Worm (Caenorhabditis elegans) whole organism, young adult: ENCODE measurements around the gene T26H5.8.

Experiments used
- B0019.2 ChIP-seq: fragments of 200-800 bp; sonication (Bioruptor generic); conservative IDR thresholded peaks from 2 replicates; pipeline ENCODE4 v1.3.6; 2022; ENCODE audit warnings: missing genetic modification reagents, missing genetic modification characterization, missing compliant biosample characterization
- D2030.7 ChIP-seq: fragments of 200-800 bp; sonication (Bioruptor generic); IDR thresholded peaks from 2 replicates; pipeline ENCODE4 v1.3.6; 2022; ENCODE audit warnings: missing genetic modification reagents, missing genetic modification characterization, missing compliant biosample characterization
- F37B4.10 ChIP-seq: fragments of 200-800 bp; sonication (Bioruptor generic); IDR thresholded peaks from 2 replicates; pipeline ENCODE4 v1.3.6; 2022; ENCODE audit warnings: missing genetic modification characterization, missing compliant biosample characterization
- F49E8.2 ChIP-seq: sonication (generic microtip); optimal IDR thresholded peaks from 3 replicates; lab custom pipeline; 2017; ENCODE audit warnings: missing genetic modification characterization, mild to moderate bottlenecking, missing compliant biosample characterization, antibody characterized with exemption, moderate library complexity; ENCODE audit not compliant: insufficient read depth
- F57C9.4 ChIP-seq: sonication (generic microtip); optimal IDR thresholded peaks from 2 replicates; lab custom pipeline; 2017; ENCODE audit warnings: mild to moderate bottlenecking, missing genetic modification characterization, missing compliant biosample characterization
- T26A5.8 ChIP-seq: sonication (generic microtip); optimal IDR thresholded peaks from 2 replicates; lab custom pipeline; 2016; ENCODE audit warnings: missing genetic modification characterization, missing compliant biosample characterization
- Y53G8AR.9 ChIP-seq: fragments of 200-800 bp; sonication (Bioruptor generic); conservative IDR thresholded peaks from 2 replicates; pipeline ENCODE4 v1.3.6; 2022; ENCODE audit warnings: missing genetic modification reagents, missing genetic modification characterization, missing compliant biosample characterization
- Y56A3A.18 ChIP-seq: fragments of 200-800 bp; sonication (Bioruptor generic); IDR thresholded peaks from 2 replicates; pipeline ENCODE4 v1.3.6; 2022; ENCODE audit warnings: missing genetic modification reagents, missing genetic modification characterization, missing compliant biosample characterization
- ZK185.1 ChIP-seq: sonication (generic microtip); optimal IDR thresholded peaks from 2 replicates; lab custom pipeline; 2016; ENCODE audit warnings: mild to moderate bottlenecking, missing genetic modification characterization, missing compliant biosample characterization; ENCODE audit not compliant: poor library complexity, severe bottlenecking
- aptf-2 ChIP-seq: fragments of 200-800 bp; sonication (Bioruptor generic); conservative IDR thresholded peaks from 2 replicates; pipeline ENCODE4 v1.3.6; 2022; ENCODE audit warnings: missing genetic modification reagents, missing genetic modification characterization, missing compliant biosample characterization
- atf-7 ChIP-seq: sonication (generic microtip); optimal IDR thresholded peaks from 2 replicates; lab custom pipeline; 2017; ENCODE audit warnings: mild to moderate bottlenecking, missing genetic modification characterization, missing compliant biosample characterization
- attf-3 ChIP-seq: fragments of 200-800 bp; sonication (Bioruptor generic); conservative IDR thresholded peaks from 2 replicates; pipeline ENCODE4 v1.3.6; 2022; ENCODE audit warnings: missing genetic modification reagents, missing genetic modification characterization, missing compliant biosample characterization
- bed-2 ChIP-seq: fragments of 200-800 bp; sonication (Bioruptor generic); IDR thresholded peaks from 2 replicates; pipeline ENCODE4 v1.3.6; 2022; ENCODE audit warnings: missing genetic modification reagents, missing genetic modification characterization, missing compliant biosample characterization
- ccch-3 ChIP-seq: fragments of 200-800 bp; sonication (Bioruptor generic); optimal IDR thresholded peaks from 2 replicates; lab custom pipeline; 2018; ENCODE audit warnings: mild to moderate bottlenecking, missing genetic modification characterization, missing compliant biosample characterization
- ceh-100 ChIP-seq: fragments of 200-800 bp; sonication (Bioruptor generic); IDR thresholded peaks from 2 replicates; pipeline ENCODE4 v1.3.6; 2022; ENCODE audit warnings: missing genetic modification reagents, missing genetic modification characterization, missing compliant biosample characterization
- ceh-27 ChIP-seq: fragments of 200-800 bp; sonication (Bioruptor generic); optimal IDR thresholded peaks from 2 replicates; lab custom pipeline; 2018; ENCODE audit warnings: mild to moderate bottlenecking, missing genetic modification characterization, moderate library complexity, missing compliant biosample characterization
- ceh-40 ChIP-seq: fragments of 200-800 bp; sonication (Bioruptor generic); IDR thresholded peaks from 2 replicates; pipeline ENCODE4 v1.3.6; 2022; ENCODE audit warnings: missing genetic modification characterization, missing compliant biosample characterization
- ceh-79 ChIP-seq: sonication (generic microtip); optimal IDR thresholded peaks from 2 replicates; lab custom pipeline; 2017; ENCODE audit warnings: mild to moderate bottlenecking, missing genetic modification characterization, missing compliant biosample characterization
- efl-1 ChIP-seq: fragments of 150-350 bp; optimal IDR thresholded peaks from 2 replicates; lab custom pipeline; 2014; ENCODE audit warnings: missing biosample characterization, missing genetic modification reagents, missing genetic modification characterization
- egl-18 ChIP-seq: fragments of 200-800 bp; sonication (Bioruptor generic); IDR thresholded peaks from 2 replicates; pipeline ENCODE4 v1.3.6; 2022; ENCODE audit warnings: missing genetic modification reagents, missing genetic modification characterization, missing compliant biosample characterization
- hlh-12 ChIP-seq: sonication (generic microtip); optimal IDR thresholded peaks from 2 replicates; lab custom pipeline; 2016; ENCODE audit warnings: missing genetic modification characterization, missing compliant biosample characterization
- hlh-26 ChIP-seq: fragments of 200-800 bp; sonication (Bioruptor generic); conservative IDR thresholded peaks from 2 replicates; pipeline ENCODE4 v1.3.6; 2022; ENCODE audit warnings: missing genetic modification reagents, missing genetic modification characterization, missing compliant biosample characterization
- hmg-1.2 ChIP-seq: fragments of 200-800 bp; sonication (Bioruptor generic); IDR thresholded peaks from 2 replicates; pipeline ENCODE4 v1.3.6; 2022; ENCODE audit warnings: missing genetic modification reagents, missing genetic modification characterization, missing compliant biosample characterization
- lag-1 ChIP-seq: fragments of 200-800 bp; sonication (Bioruptor generic); IDR thresholded peaks from 2 replicates; pipeline ENCODE4 v1.3.6; 2022; ENCODE audit warnings: missing genetic modification reagents, missing genetic modification characterization, missing compliant biosample characterization
- lin-26 ChIP-seq: fragments of 200-800 bp; sonication (Bioruptor generic); IDR thresholded peaks from 2 replicates; pipeline ENCODE4 v1.3.6; 2022; ENCODE audit warnings: missing genetic modification reagents, missing genetic modification characterization, missing compliant biosample characterization
- lin-35 ChIP-seq, 3 experiments: fragments of 150-350 bp in 2 of 3; sonication (generic microtip) in 1 of 3; optimal IDR thresholded peaks; 2 replicates each; lab custom pipeline; 2014 to 2018; ENCODE audit warnings: missing biosample characterization in 3 of 3, missing genetic modification characterization in 3 of 3, missing genetic modification reagents in 3 of 3
- lin-54 ChIP-seq: fragments of 200-800 bp; sonication (Bioruptor generic); optimal IDR thresholded peaks from 2 replicates; lab custom pipeline; 2018; ENCODE audit warnings: mild to moderate bottlenecking, missing genetic modification characterization, missing compliant biosample characterization
- lir-1 ChIP-seq: fragments of 200-800 bp; sonication (Bioruptor generic); conservative IDR thresholded peaks from 2 replicates; pipeline ENCODE4 v1.3.6; 2022; ENCODE audit warnings: missing genetic modification reagents, missing genetic modification characterization, missing compliant biosample characterization
- mcd-1 ChIP-seq: fragments of 200-800 bp; sonication (Bioruptor generic); IDR thresholded peaks from 2 replicates; pipeline ENCODE4 v1.3.6; 2022; ENCODE audit warnings: missing genetic modification reagents, missing genetic modification characterization, missing compliant biosample characterization
- mel-28 ChIP-seq: sonication (generic microtip); optimal IDR thresholded peaks from 2 replicates; lab custom pipeline; 2016; ENCODE audit warnings: borderline replicate concordance, mild to moderate bottlenecking, missing genetic modification characterization, missing compliant biosample characterization
- nfya-2 ChIP-seq: fragments of 200-800 bp; sonication (Bioruptor generic); IDR thresholded peaks from 2 replicates; pipeline ENCODE4 v1.3.6; 2022; ENCODE audit warnings: missing genetic modification reagents, missing genetic modification characterization, missing compliant biosample characterization
- nhr-80 ChIP-seq: sonication (generic microtip); optimal IDR thresholded peaks from 2 replicates; lab custom pipeline; 2016; ENCODE audit warnings: missing genetic modification characterization, missing compliant biosample characterization
- pbrm-1 ChIP-seq: fragments of 200-800 bp; sonication (Bioruptor generic); IDR thresholded peaks from 2 replicates; pipeline ENCODE4 v1.3.6; 2022; ENCODE audit warnings: missing genetic modification reagents, missing genetic modification characterization, missing compliant biosample characterization
- pha-4 ChIP-seq: fragments of 150-350 bp; sonication (generic microtip); optimal IDR thresholded peaks from 2 replicates; lab custom pipeline; 2014; ENCODE audit warnings: missing biosample characterization, missing genetic modification reagents, missing genetic modification characterization
- rcor-1 ChIP-seq: fragments of 200-800 bp; sonication (Bioruptor generic); IDR thresholded peaks from 2 replicates; pipeline ENCODE4 v1.3.6; 2022; ENCODE audit warnings: missing genetic modification reagents, missing genetic modification characterization, missing compliant biosample characterization
- rec-8 ChIP-seq, 2 experiments: sonication (generic microtip); optimal IDR thresholded peaks; 2 replicates each; lab custom pipeline; 2016; ENCODE audit warnings: mild to moderate bottlenecking in 2 of 2, missing genetic modification characterization in 2 of 2, missing genetic modification reagents in 2 of 2, missing genotype in 2 of 2, missing biosample characterization in 1 of 2, missing compliant biosample characterization in 1 of 2, moderate library complexity in 1 of 2
- sdz-38 ChIP-seq: sonication (generic microtip); optimal IDR thresholded peaks from 2 replicates; lab custom pipeline; 2016; ENCODE audit warnings: missing genotype, missing genetic modification characterization, missing compliant biosample characterization
- sea-2 ChIP-seq: fragments of 200-800 bp; sonication (Bioruptor generic); IDR thresholded peaks from 2 replicates; pipeline ENCODE4 v1.3.6; 2022; ENCODE audit warnings: missing genetic modification characterization, missing compliant biosample characterization
- snpc-1.1 ChIP-seq: sonication (generic microtip); optimal IDR thresholded peaks from 2 replicates; lab custom pipeline; 2017; ENCODE audit warnings: missing genetic modification characterization, mild to moderate bottlenecking, missing compliant biosample characterization, antibody characterized with exemption, moderate library complexity, missing genotype, missing genetic modification reagents; ENCODE audit not compliant: insufficient read depth
- sptf-2 ChIP-seq: fragments of 200-800 bp; sonication (Bioruptor generic); optimal IDR thresholded peaks from 2 replicates; lab custom pipeline; 2018; ENCODE audit warnings: mild to moderate bottlenecking, missing genetic modification characterization, missing compliant biosample characterization
- xnd-1 ChIP-seq: sonication (generic microtip); optimal IDR thresholded peaks from 2 replicates; lab custom pipeline; 2016; ENCODE audit warnings: missing genotype, missing genetic modification reagents, missing genetic modification characterization, missing compliant biosample characterization
- ztf-18 ChIP-seq: sonication (generic microtip); optimal IDR thresholded peaks from 2 replicates; lab custom pipeline; 2016; ENCODE audit warnings: missing genotype, mild to moderate bottlenecking, missing genetic modification characterization, missing compliant biosample characterization
- ztf-22 ChIP-seq: fragments of 200-800 bp; sonication (Bioruptor generic); optimal IDR thresholded peaks from 2 replicates; lab custom pipeline; 2018; ENCODE audit warnings: mild to moderate bottlenecking, missing genetic modification characterization, moderate library complexity, missing compliant biosample characterization
- ztf-25 ChIP-seq: fragments of 200-800 bp; sonication (Bioruptor generic); IDR thresholded peaks from 2 replicates; pipeline ENCODE4 v1.3.6; 2022; ENCODE audit warnings: missing genetic modification reagents, missing genetic modification characterization, missing compliant biosample characterization
- ztf-26 ChIP-seq: sonication (generic microtip); optimal IDR thresholded peaks from 2 replicates; lab custom pipeline; 2017; ENCODE audit warnings: missing genetic modification characterization, missing compliant biosample characterization
- ztf-28 ChIP-seq: fragments of 200-800 bp; sonication (Bioruptor generic); IDR thresholded peaks from 2 replicates; pipeline ENCODE4 v1.3.6; 2022; ENCODE audit warnings: missing genetic modification reagents, missing genetic modification characterization, missing compliant biosample characterization

The T26H5.8 gene

DNA sequence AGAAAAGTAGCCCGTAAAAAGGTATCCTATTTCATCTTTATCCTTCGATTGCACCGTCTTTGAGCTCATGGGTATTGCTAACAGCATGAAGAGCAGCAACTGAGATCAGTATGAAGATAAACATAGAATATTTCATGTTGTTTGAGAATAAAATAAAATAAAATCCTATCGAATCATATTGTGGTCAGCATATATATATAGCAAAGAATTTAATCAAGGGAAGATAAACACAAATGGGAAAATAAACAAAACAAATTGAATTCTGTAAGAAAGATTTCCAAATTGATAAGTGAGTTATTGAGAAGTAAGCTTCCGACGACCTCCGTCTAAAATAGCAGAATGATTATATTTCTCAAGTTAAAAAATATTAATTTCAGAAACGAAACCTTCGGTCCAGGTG is 11.2 kb upstream of the T26H5.8 start, which contains the start of gene T26H5.10:
TSS of gene T26H5.10 (minus strand) at position 101 of the 400 bp plus-strand sequence.
- no peak for TF ChIP-seq lag-1
- TF ChIP-seq pha-4 (tag; lab: Kevin White, UChicago), result no peak
- no peak for TF ChIP-seq hlh-26 (GFP tag; lab: Robert Waterston, UW)
- TF ChIP-seq sptf-2 (GFP tag; lab: Kevin White, UChicago), result no peak
- TF ChIP-seq atf-7 (tag; lab: Kevin White, UChicago), result no peak
- no peak for TF ChIP-seq T26A5.8
- TF ChIP-seq hmg-1.2 (GFP tag; lab: Robert Waterston, UW), result no peak
- TF ChIP-seq ztf-26, result no peak
- TF ChIP-seq lir-1 (GFP tag; lab: Robert Waterston, UW), result no peak
- no peak for TF ChIP-seq ZK185.1 (tag; lab: Kevin White, UChicago)
- TF ChIP-seq Y53G8AR.9 (GFP tag; lab: Robert Waterston, UW), result no peak

DNA sequence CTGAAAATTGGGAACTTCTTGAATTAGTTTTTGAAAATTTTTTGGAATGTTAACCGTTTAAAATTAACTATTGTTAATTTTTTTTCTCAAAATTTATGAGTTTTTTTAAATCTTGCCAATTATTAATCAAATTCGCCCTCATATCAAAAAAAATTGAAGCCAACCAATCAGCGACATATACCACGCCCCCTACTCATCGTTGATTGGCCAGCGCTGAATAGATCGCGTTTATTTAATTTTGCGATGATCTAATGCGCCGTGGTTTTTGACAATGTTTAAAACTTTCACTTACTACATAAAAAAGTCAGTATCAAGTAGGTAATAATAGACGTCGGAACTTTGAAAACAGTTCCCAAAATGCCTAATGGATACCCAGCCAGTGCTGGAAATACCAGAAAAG is 9.9 kb upstream of the T26H5.8 start:
- TF ChIP-seq F49E8.2, result no peak
- no peak for TF ChIP-seq aptf-2 (GFP tag; lab: Robert Waterston, UW)
- no peak for TF ChIP-seq efl-1 (GFP tag; lab: Kevin White, UChicago)
- no peak for TF ChIP-seq sdz-38 (tag; lab: Kevin White, UChicago)
- no peak for TF ChIP-seq ceh-27 (GFP tag; lab: Kevin White, UChicago)
- TF ChIP-seq ztf-28, result no peak
- TF ChIP-seq mel-28 (tag; lab: Kevin White, UChicago), result no peak
- TF ChIP-seq ztf-18 (tag; lab: Kevin White, UChicago), result no peak
- no peak for TF ChIP-seq ceh-79 (tag; lab: Kevin White, UChicago)
- no peak for TF ChIP-seq F57C9.4
- no peak for TF ChIP-seq lin-54
- TF ChIP-seq ztf-25 (GFP tag; lab: Robert Waterston, UW), result no peak
- no peak for TF ChIP-seq ccch-3 (GFP tag; lab: Kevin White, UChicago)
- no peak for TF ChIP-seq xnd-1 (tag; lab: Kevin White, UChicago)
- TF ChIP-seq pbrm-1, result no peak
- TF ChIP-seq bed-2 (GFP tag; lab: Robert Waterston, UW), result no peak
- no peak for TF ChIP-seq rec-8 (tag; optimal IDR thresholded peaks at IDR 0.05; lab: Kevin White, UChicago)
- TF ChIP-seq mcd-1, result no peak
- no peak for TF ChIP-seq hlh-26 (GFP tag; lab: Robert Waterston, UW)
- TF ChIP-seq snpc-1.1 (tag; lab: Kevin White, UChicago), result no peak

DNA sequence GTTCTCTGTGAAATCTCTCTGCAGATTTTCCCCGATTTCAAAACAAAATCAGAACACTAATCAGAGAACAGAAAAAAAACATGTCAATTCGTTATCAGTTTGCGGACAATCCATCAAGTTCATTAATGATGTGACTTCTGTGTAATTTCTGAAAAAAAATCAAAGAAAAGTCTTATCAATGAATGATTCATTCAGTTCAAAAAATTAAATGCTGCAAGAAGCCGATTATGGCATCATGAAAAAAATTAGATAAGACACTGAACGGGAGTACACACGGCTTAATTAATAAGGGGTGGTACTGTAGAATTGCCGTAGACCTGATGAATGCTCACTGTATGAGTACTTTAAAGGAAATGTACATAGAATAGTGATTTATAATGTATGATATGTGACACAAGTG is 3.6 kb upstream of the T26H5.8 start:
- TF ChIP-seq ztf-26, result no peak
- peak; percentile 84 for TF ChIP-seq nhr-80 (tag; lab: Kevin White, UChicago)
- TF ChIP-seq ztf-22, result no peak
- TF ChIP-seq B0019.2, result no peak

DNA sequence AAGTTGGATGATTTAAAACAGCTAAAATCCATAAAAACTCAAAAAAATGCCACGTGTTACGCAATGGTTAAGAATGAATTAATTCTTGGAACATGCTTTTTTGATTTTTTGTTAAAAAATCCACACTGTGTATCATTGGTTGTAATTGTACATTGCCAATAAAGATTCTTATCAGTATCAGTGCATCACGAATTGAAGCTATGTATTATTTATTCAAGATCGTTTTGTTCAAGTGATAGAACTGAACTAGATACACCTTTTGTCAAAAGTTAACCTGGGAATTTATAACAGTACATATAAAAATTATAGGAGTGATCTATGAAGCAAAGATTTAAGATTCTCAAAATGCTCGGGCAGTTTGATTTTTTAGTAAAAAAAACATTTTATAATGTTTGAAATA is 2.1 kb upstream of the T26H5.8 start:
- no peak for TF ChIP-seq ceh-40
- no peak for TF ChIP-seq lin-35 (GFP tag; optimal IDR thresholded peaks at IDR 0.05; lab: Kevin White, UChicago)
- no peak for TF ChIP-seq T26A5.8
- no peak for TF ChIP-seq lin-26 (GFP tag; lab: Robert Waterston, UW)
- no peak for TF ChIP-seq attf-3 (GFP tag; lab: Robert Waterston, UW)
- TF ChIP-seq sea-2, result no peak
- no peak for TF ChIP-seq F37B4.10
- no peak for TF ChIP-seq hlh-12 (tag; lab: Kevin White, UChicago)
- TF ChIP-seq nfya-2 (GFP tag; lab: Robert Waterston, UW), result no peak
- TF ChIP-seq rcor-1 (GFP tag; lab: Robert Waterston, UW), result no peak
- no peak for TF ChIP-seq egl-18
- TF ChIP-seq Y56A3A.18 (GFP tag; lab: Robert Waterston, UW), result no peak
- no peak for TF ChIP-seq ceh-100 (GFP tag; lab: Robert Waterston, UW)
- TF ChIP-seq D2030.7, result no peak
- no peak for TF ChIP-seq ztf-25 (GFP tag; lab: Robert Waterston, UW)
- no peak for TF ChIP-seq sptf-2 (GFP tag; lab: Kevin White, UChicago)
